Worm (Caenorhabditis elegans): ENCODE results near the gene C55B6.4.

The C55B6.4 gene

DNA sequence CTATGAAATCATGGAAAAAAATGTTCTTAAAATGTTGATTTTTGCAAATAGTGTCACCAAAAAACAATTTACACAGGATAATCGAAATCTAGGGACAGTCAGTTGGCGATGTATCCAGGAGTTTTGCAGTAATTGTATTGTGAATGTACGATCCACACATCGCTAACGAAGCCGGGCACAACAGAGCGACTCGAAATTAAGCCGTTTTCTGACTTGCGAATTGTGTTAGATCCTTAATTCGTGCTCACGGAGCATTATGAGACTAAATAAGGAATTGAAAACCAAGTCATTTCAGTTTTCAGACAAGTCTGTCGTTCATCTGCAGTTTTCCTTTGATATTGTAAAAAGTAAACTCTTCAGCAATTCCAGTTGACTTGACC lies 46.6 kb upstream of the C55B6.4 start:
- TF ChIP-seq ceh-9 (tag; optimal IDR thresholded peaks at IDR 0.05): no peak
- TF ChIP-seq egl-27 (tag; optimal IDR thresholded peaks at IDR 0.05): no peak
- no peak for TF ChIP-seq nhr-237 (tag; optimal IDR thresholded peaks at IDR 0.05)
- no peak for TF ChIP-seq nhr-76 (tag; optimal IDR thresholded peaks at IDR 0.05)
- no peak for TF ChIP-seq sea-2 (GFP tag; optimal IDR thresholded peaks at IDR 0.05)
- TF ChIP-seq ztf-4 (tag; optimal IDR thresholded peaks at IDR 0.05): no peak

DNA sequence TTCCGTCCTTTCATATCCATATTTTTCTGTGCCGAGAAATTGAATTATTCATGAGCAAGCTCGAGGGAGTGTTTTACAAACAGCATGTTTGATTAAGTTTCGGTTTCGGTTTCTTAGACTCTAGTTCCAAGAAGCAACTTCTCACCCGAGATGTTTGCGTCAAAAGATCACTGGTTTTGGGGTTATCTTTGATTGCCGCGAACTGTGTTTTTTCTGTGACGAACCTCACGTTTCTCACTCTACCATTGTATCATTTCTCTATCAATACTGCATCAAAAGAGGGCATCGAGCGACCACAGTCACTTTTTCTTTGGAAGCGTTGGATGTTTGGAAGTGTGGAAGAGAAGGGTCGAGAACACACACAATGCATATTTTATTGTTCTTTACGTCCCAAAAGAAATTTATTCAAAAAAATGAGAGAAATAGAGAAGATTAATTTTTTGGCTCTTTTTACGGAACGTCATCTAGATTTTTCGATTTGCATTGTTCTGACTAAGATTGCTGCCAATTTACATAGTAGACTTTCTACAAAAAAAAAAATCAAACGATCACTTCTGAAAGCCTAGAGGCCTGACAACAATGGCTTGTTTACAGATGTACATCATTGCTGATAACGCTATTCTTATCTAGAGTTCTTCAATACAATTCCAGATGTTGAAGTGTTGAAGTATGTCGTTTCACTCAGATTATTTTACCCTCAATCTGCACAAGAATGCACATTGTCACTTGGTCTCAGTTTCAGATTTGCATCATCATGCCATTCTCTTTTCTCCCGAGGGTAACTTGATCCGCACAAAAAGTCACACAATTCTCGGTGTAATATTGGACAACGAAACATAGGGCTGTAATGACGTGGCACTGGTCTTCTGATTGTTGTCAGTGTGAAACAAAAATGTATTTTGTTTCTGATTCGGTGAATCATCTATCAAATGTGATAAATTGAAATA lies 45.9 kb upstream of the C55B6.4 start:
- no peak for TF ChIP-seq hmg-11 (tag; optimal IDR thresholded peaks at IDR 0.05)
- TF ChIP-seq tbx-2 (tag; optimal IDR thresholded peaks at IDR 0.05): no peak
- TF ChIP-seq ZK546.5 (tag; optimal IDR thresholded peaks at IDR 0.05): no peak
- peak; percentile 73 for TF ChIP-seq elt-2 (tag; optimal IDR thresholded peaks at IDR 0.05)

DNA sequence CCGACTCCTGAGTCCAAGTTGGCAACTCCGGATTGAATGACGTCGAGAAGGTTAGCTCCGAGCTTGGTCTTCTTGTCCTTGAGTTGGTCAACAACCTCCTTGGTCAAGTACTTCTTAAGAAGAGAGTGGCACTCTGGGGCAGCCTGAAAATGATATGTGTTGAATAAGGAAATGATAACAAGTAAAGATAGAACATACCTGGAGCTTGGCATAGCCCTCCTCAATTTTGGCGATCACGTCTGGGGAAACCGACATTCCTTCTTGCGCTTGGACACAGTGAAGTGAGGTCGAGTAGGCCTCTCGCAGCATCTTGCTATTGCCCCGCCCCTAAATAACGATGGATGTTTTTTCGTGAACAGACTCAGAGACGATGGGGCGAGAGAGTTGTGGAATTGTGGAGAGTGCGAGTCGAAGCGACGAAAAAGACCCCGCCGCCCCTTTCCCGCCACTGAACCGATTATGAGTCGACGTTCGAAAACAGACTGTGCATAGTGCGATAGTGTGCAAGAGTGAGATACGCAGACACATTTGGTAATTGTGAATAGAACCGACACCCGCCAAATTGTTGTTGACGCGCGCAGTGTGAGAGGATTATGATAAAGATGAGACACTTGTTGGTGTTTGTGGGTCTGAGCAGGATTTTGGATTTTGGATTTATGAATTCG lies 44.8 kb upstream of the C55B6.4 start:
- TF ChIP-seq nfya-1 (tag; optimal IDR thresholded peaks at IDR 0.05; ENCODE audit: insufficient read depth) (peak; percentile 63), pha-4 (tag; optimal IDR thresholded peaks at IDR 0.05) (peak; percentile 48), mdl-1 (tag; optimal IDR thresholded peaks at IDR 0.05) (no peak), nhr-43 (tag; optimal IDR thresholded peaks at IDR 0.05; ENCODE audit: poor library complexity, severe bottlenecking) (peak; percentile 13), hmg-11 (tag; optimal IDR thresholded peaks at IDR 0.05) (peak; percentile 34), zag-1 (tag; optimal IDR thresholded peaks at IDR 0.05) (no peak), elt-2 (tag; optimal IDR thresholded peaks at IDR 0.05) (peak; percentile 60), nhr-23 (tag; optimal IDR thresholded peaks at IDR 0.05) (peak; percentile 27), snpc-4 (tag; optimal IDR thresholded peaks at IDR 0.05) (peak; percentile 17), pqm-1 (tag; optimal IDR thresholded peaks at IDR 0.05) (peak; percentile 31), ZK546.5 (tag; optimal IDR thresholded peaks at IDR 0.05) (no peak), lin-39 (tag; optimal IDR thresholded peaks at IDR 0.05) (peak; percentile 66), ama-1 (optimal IDR thresholded peaks at IDR 0.05) (peak; percentile 90), jun-1 (tag; optimal IDR thresholded peaks at IDR 0.05) (peak; percentile 16)

DNA sequence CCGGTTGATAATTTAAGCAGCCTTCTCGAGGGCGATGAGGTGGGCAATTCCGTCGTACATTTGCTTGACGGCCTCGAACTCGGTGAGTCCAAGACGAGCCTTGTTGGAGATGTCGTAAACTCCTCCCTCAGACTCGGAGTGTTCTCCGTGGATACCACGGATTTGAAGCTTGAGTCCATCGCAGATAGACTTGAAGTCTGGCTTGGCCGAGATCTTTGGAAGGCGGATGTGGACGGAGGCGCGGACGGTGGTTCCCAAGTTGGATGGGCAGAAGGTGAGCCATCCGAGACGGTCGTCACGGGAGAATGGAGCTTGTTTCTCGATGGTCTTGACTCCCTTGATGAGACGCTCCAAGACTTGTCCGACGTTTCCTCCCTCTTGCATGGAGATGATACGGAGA lies 43.4 kb upstream of the C55B6.4 start:
- TF ChIP-seq snpc-4 (tag; optimal IDR thresholded peaks at IDR 0.05): no peak
- no peak for TF ChIP-seq zag-1 (tag; optimal IDR thresholded peaks at IDR 0.05)
- TF ChIP-seq nhr-237 (tag; optimal IDR thresholded peaks at IDR 0.05): no peak
- no peak for TF ChIP-seq hmg-11 (tag; optimal IDR thresholded peaks at IDR 0.05)
- TF ChIP-seq ceh-82 (tag; optimal IDR thresholded peaks at IDR 0.05): no peak
- TF ChIP-seq ceh-16 (tag; optimal IDR thresholded peaks at IDR 0.05): no peak

DNA sequence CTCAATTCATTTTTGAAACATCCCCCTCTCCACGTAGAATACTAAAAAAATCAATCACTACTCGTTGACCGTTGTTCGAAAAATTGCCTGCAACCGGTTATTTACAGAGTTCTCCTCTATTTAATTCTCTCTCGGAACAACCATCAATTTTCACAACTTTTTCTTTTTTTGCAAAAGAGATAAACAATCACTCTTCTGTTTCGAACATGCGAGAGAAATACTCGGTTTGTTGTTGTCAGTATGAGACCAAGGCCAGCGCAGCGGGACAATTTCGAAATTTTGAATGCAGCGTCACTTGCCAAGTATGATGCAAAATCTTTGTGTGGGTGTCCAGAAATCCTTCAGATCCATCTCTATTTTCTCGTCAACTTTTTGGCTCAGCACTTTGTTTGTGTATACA lies 42.8 kb upstream of the C55B6.4 start:
- TF ChIP-seq daf-12 (tag; optimal IDR thresholded peaks at IDR 0.05) (peak; percentile 51), tbx-2 (tag; optimal IDR thresholded peaks at IDR 0.05) (no peak), nhr-12 (tag; optimal IDR thresholded peaks at IDR 0.05) (no peak), mml-1 (tag; optimal IDR thresholded peaks at IDR 0.05) (no peak), nhr-43 (tag; optimal IDR thresholded peaks at IDR 0.05; ENCODE audit: poor library complexity, severe bottlenecking) (peak; percentile 24), nhr-28 (tag; optimal IDR thresholded peaks at IDR 0.05) (no peak), ztf-11 (tag; optimal IDR thresholded peaks at IDR 0.05) (peak; percentile 11), aly-2 (tag; optimal IDR thresholded peaks at IDR 0.05) (peak; percentile 37), elt-2 (tag; optimal IDR thresholded peaks at IDR 0.05) (peak; percentile 29), lin-39 (tag; optimal IDR thresholded peaks at IDR 0.05) (peak; percentile 38), ama-1 (optimal IDR thresholded peaks at IDR 0.05) (peak; percentile 92), ceh-28 (tag; optimal IDR thresholded peaks at IDR 0.05) (peak; percentile 35), nhr-25 (tag; optimal IDR thresholded peaks at IDR 0.05) (peak; percentile 10), ceh-16 (tag; optimal IDR thresholded peaks at IDR 0.05) (no peak)
